Fruit fly (Drosophila melanogaster) whole organism, pupa: ENCODE data around the gene Nep7.

Experiments
- CG10348 ChIP-seq: fragments of 200-800 bp; sonication (Bioruptor generic); IDR thresholded peaks from 2 replicates; pipeline ENCODE4 v1.3.6; 2022; ENCODE audit warnings: missing biosample characterization, missing genetic modification characterization
- CG12605 ChIP-seq: fragments of 200-800 bp; sonication (Bioruptor generic); IDR thresholded peaks from 2 replicates; pipeline ENCODE4 v1.3.6; 2022; ENCODE audit warnings: missing biosample characterization, missing genetic modification characterization
- CG15710 ChIP-seq: fragments of 200-800 bp; sonication (Bioruptor generic); optimal IDR thresholded peaks from 2 replicates; lab custom pipeline; 2018; ENCODE audit warnings: missing biosample characterization, mild to moderate bottlenecking, missing genetic modification characterization, moderate library complexity
- CG4496 ChIP-seq: fragments of 200-800 bp; sonication (Bioruptor generic); IDR thresholded peaks from 3 replicates; pipeline ENCODE4 v1.3.6; 2022; ENCODE audit warnings: missing biosample characterization, missing genetic modification characterization
- CG8159 ChIP-seq: fragments of 200-800 bp; sonication (Bioruptor generic); optimal IDR thresholded peaks from 3 replicates; lab custom pipeline; 2018; ENCODE audit warnings: missing biosample characterization, mild to moderate bottlenecking, missing genetic modification characterization, moderate library complexity
- CG8301 ChIP-seq: fragments of 200-800 bp; sonication (Bioruptor generic); optimal IDR thresholded peaks from 2 replicates; lab custom pipeline; 2018; ENCODE audit warnings: missing biosample characterization, mild to moderate bottlenecking, missing genetic modification characterization
- CG9948 ChIP-seq: fragments of 200-800 bp; sonication (Bioruptor generic); optimal IDR thresholded peaks from 2 replicates; lab custom pipeline; 2018; ENCODE audit warnings: missing biosample characterization, mild to moderate bottlenecking, missing genetic modification characterization, moderate library complexity
- EcR ChIP-seq: fragments of 200-800 bp; sonication (Bioruptor generic); optimal IDR thresholded peaks from 3 replicates; lab custom pipeline; 2019; ENCODE audit warnings: missing biosample characterization, missing genetic modification characterization, mild to moderate bottlenecking, moderate library complexity, missing genetic modification reagents
- Ets98B ChIP-seq: fragments of 200-800 bp; sonication (Bioruptor generic); IDR thresholded peaks from 2 replicates; pipeline ENCODE4 v1.3.6; 2022; ENCODE audit warnings: missing biosample characterization, missing genetic modification characterization
- Snoo ChIP-seq: fragments of 200-800 bp; sonication (Bioruptor generic); optimal IDR thresholded peaks from 3 replicates; lab custom pipeline; 2017; ENCODE audit warnings: missing biosample characterization, mild to moderate bottlenecking, missing genetic modification characterization, inconsistent platforms
- fd96Ca ChIP-seq: fragments of 200-800 bp; sonication (Bioruptor generic); IDR thresholded peaks from 3 replicates; pipeline ENCODE4 v1.3.6; 2022; ENCODE audit warnings: missing biosample characterization, missing genetic modification characterization

DNA sequence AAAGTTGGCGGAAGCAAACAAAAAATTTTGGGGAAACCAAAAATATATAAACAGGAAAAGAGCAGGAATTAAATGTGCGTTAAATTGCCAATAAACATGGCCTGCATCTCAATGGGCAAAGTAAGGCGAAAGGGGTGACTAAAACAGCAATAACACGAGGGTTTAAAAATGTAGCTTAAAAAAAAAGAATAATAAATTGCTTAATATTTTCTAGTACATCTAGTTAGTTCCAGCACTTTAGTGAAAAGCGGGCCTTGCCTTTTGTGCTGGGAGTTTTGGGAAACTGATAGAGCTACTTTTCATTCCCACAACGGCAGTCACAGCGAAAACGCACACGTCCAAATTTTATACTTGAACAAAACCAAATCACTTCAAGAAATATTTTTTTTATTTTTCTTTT, 42.6 kb upstream of the Nep7 start, which contains the start of gene mil:
- TF ChIP-seq CG10348 (GFP tag; lab: Robert Waterston, UW), result no peak
- no peak for TF ChIP-seq Snoo (tag; lab: Kevin White, UChicago)
- TF ChIP-seq Ets98B (GFP tag; lab: Robert Waterston, UW), result no peak
- TF ChIP-seq CG12605 (GFP tag; lab: Robert Waterston, UW), result no peak
- no peak for TF ChIP-seq CG4496
- no peak for TF ChIP-seq CG9948
- TF ChIP-seq CG8301 (tag; lab: Kevin White, UChicago), result no peak
- TF ChIP-seq CG15710 (tag; lab: Kevin White, UChicago), result no peak
- TF ChIP-seq CG8159 (tag; lab: Kevin White, UChicago), result no peak
- TF ChIP-seq EcR, result no peak
- TF ChIP-seq fd96Ca, result no peak
